Worm (Caenorhabditis elegans): ENCODE results near the gene mdh-2.

- TF ChIP-seq pes-1 (GFP tag; IDR thresholded peaks at IDR 0.05) (no peak), tbx-11 (GFP tag; IDR thresholded peaks at IDR 0.05) (no peak), F13C5.2 (tag; optimal IDR thresholded peaks at IDR 0.05) (no peak), hmbx-1 (tag; optimal IDR thresholded peaks at IDR 0.05) (no peak), aly-1 (tag; optimal IDR thresholded peaks at IDR 0.05) (no peak), ets-7 (tag; optimal IDR thresholded peaks at IDR 0.05) (no peak), ama-1 (optimal IDR thresholded peaks at IDR 0.05) (no peak), B0310.2 (tag; optimal IDR thresholded peaks at IDR 0.05) (no peak)
Observed at ce11 chrIII:6606641-6607040, 1.3 kb downstream of the mdh-2 start.

All from whole organism, early embryonic.